Worm (Caenorhabditis elegans) whole organism, midembryonic: ENCODE measurements around the gene F47C12.6.

Source experiments
- T22C8.4 ChIP-seq: fragments of 200-800 bp; sonication (Bioruptor generic); IDR thresholded peaks from 2 replicates; pipeline ENCODE4 v1.3.6; 2022; ENCODE audit warnings: missing genetic modification characterization, missing compliant biosample characterization
- cog-1 ChIP-seq: sonication (generic microtip); optimal IDR thresholded peaks from 2 replicates; lab custom pipeline; 2016; ENCODE audit warnings: missing genetic modification characterization, missing compliant biosample characterization
- flt-1 ChIP-seq: fragments of 200-800 bp; sonication (Bioruptor generic); IDR thresholded peaks from 2 replicates; pipeline ENCODE4 v1.3.6; 2022; ENCODE audit warnings: missing genetic modification characterization, missing compliant biosample characterization
- klf-2 ChIP-seq: fragments of 200-800 bp; sonication (Bioruptor generic); conservative IDR thresholded peaks from 2 replicates; pipeline ENCODE4 v1.3.6; 2022; ENCODE audit warnings: missing genetic modification reagents, missing genetic modification characterization, missing compliant biosample characterization
- med-1 ChIP-seq: sonication (generic microtip); optimal IDR thresholded peaks from 2 replicates; lab custom pipeline; 2017; ENCODE audit warnings: missing genetic modification characterization, mild to moderate bottlenecking, missing compliant biosample characterization, antibody characterized with exemption, missing genetic modification reagents; ENCODE audit not compliant: insufficient read depth
- ref-1 ChIP-seq: fragments of 200-800 bp; sonication (Bioruptor generic); conservative IDR thresholded peaks from 2 replicates; pipeline ENCODE4 v1.3.6; 2022; ENCODE audit warnings: missing genetic modification reagents, missing genetic modification characterization, missing compliant biosample characterization
- tab-1 ChIP-seq: fragments of 200-800 bp; sonication (Bioruptor generic); IDR thresholded peaks from 2 replicates; pipeline ENCODE4 v1.3.6; 2022; ENCODE audit warnings: missing genetic modification characterization, missing compliant biosample characterization
- ztf-23 ChIP-seq: fragments of 200-800 bp; sonication (Bioruptor generic); IDR thresholded peaks from 2 replicates; pipeline ENCODE4 v1.3.6; 2022; ENCODE audit warnings: missing genetic modification reagents, missing genetic modification characterization, missing compliant biosample characterization
- ztf-29 ChIP-seq: fragments of 200-800 bp; sonication (Bioruptor generic); IDR thresholded peaks from 2 replicates; pipeline ENCODE4 v1.3.6; 2022; ENCODE audit warnings: missing genetic modification reagents, missing genetic modification characterization, missing compliant biosample characterization

ce11 chrIV:3994318-3994717 lies 1.1 kb upstream of the F47C12.6 start, which contains the start of gene F47C12.13:
- TF ChIP-seq T22C8.4 (GFP tag; lab: Robert Waterston, UW) (no peak), tab-1 (GFP tag; lab: Robert Waterston, UW) (no peak), flt-1 (GFP tag; lab: Robert Waterston, UW) (no peak), ztf-23 (GFP tag; lab: Robert Waterston, UW) (no peak), ref-1 (GFP tag; lab: Robert Waterston, UW) (no peak), ztf-29 (GFP tag; lab: Robert Waterston, UW) (no peak), cog-1 (tag; lab: Kevin White, UChicago) (no peak), klf-2 (GFP tag; lab: Robert Waterston, UW) (no peak), med-1 (GFP tag; lab: Kevin White, UChicago) (no peak)
